Fruit fly (Drosophila melanogaster) whole organism, adult: ENCODE data around the gene CG34393.
"Not testable (repeated sequence)": the region's sequence is repeated elsewhere in the genome, so short reads cannot be mapped to it uniquely, and the experiment has no call there.

Source experiments
- CG11617 ChIP-seq: fragments of 200-800 bp; sonication (Bioruptor generic); optimal IDR thresholded peaks from 2 replicates; lab custom pipeline; 2017; ENCODE audit warnings: mild to moderate bottlenecking, missing biosample characterization, missing genetic modification reagents, missing genetic modification characterization
- CG12768 ChIP-seq: fragments of 200-800 bp; sonication (Bioruptor generic); optimal IDR thresholded peaks from 2 replicates; lab custom pipeline; 2017; ENCODE audit warnings: missing biosample characterization, missing genetic modification characterization, mild to moderate bottlenecking, moderate library complexity, missing genetic modification reagents
- CG14711 ChIP-seq: fragments of 200-800 bp; sonication (Bioruptor generic); optimal IDR thresholded peaks from 2 replicates; lab custom pipeline; 2018; ENCODE audit warnings: missing biosample characterization, mild to moderate bottlenecking, missing genetic modification characterization, moderate library complexity
- CG1620 ChIP-seq: fragments of 200-800 bp; sonication (Bioruptor generic); optimal IDR thresholded peaks from 2 replicates; lab custom pipeline; 2016; ENCODE audit warnings: missing biosample characterization, missing genetic modification characterization
- CG33017 ChIP-seq: fragments of 200-800 bp; sonication (Bioruptor generic); optimal IDR thresholded peaks from 2 replicates; lab custom pipeline; 2018; ENCODE audit warnings: missing biosample characterization, mild to moderate bottlenecking, missing genetic modification characterization, moderate library complexity
- CG5204 ChIP-seq: fragments of 200-800 bp; sonication (Bioruptor generic); optimal IDR thresholded peaks from 2 replicates; lab custom pipeline; 2016; ENCODE audit warnings: missing biosample characterization, missing genetic modification characterization
- CG7045 ChIP-seq: fragments of 200-800 bp; sonication (Bioruptor generic); optimal IDR thresholded peaks from 2 replicates; lab custom pipeline; 2017; ENCODE audit warnings: missing biosample characterization, mild to moderate bottlenecking, missing genetic modification characterization
- CG7101 ChIP-seq: fragments of 200-800 bp; sonication (Bioruptor generic); optimal IDR thresholded peaks from 2 replicates; lab custom pipeline; 2018; ENCODE audit warnings: missing biosample characterization, mild to moderate bottlenecking, missing genetic modification characterization, moderate library complexity
- Clk ChIP-seq: fragments of 200-800 bp; sonication (Bioruptor generic); optimal IDR thresholded peaks from 2 replicates; lab custom pipeline; 2017; ENCODE audit warnings: missing biosample characterization, missing genetic modification characterization
- Crg-1 ChIP-seq: fragments of 200-800 bp; sonication (Bioruptor generic); optimal IDR thresholded peaks from 2 replicates; lab custom pipeline; 2016; ENCODE audit warnings: missing biosample characterization, missing genetic modification characterization
- Hr96 ChIP-seq: fragments of 200-800 bp; sonication (Bioruptor generic); optimal IDR thresholded peaks from 2 replicates; lab custom pipeline; 2016; ENCODE audit warnings: missing biosample characterization, missing genetic modification characterization
- Mnt ChIP-seq: fragments of 200-800 bp; sonication (Bioruptor generic); optimal IDR thresholded peaks from 2 replicates; lab custom pipeline; 2016; ENCODE audit warnings: missing biosample characterization, mild to moderate bottlenecking, missing genetic modification characterization
- bab1 ChIP-seq: fragments of 200-800 bp; sonication (Bioruptor generic); optimal IDR thresholded peaks from 3 replicates; lab custom pipeline; 2019; ENCODE audit warnings: missing biosample characterization, mild to moderate bottlenecking, missing genetic modification characterization, moderate library complexity
- cic ChIP-seq: fragments of 200-800 bp; sonication (Bioruptor generic); optimal IDR thresholded peaks from 2 replicates; lab custom pipeline; 2017; ENCODE audit warnings: missing biosample characterization, mild to moderate bottlenecking, missing genetic modification characterization, moderate library complexity
- cnc ChIP-seq, 2 experiments: fragments of >200 bp; optimal IDR thresholded peaks; 2 replicates each; lab custom pipeline; 2017
- kay ChIP-seq: fragments of 200-800 bp; sonication (Bioruptor generic); peaks from one replicate; lab custom pipeline; 2016; ENCODE audit warnings: missing biosample characterization, missing genetic modification characterization, borderline replicate concordance
- ovo ChIP-seq: fragments of 200-800 bp; sonication (Bioruptor generic); optimal IDR thresholded peaks from 2 replicates; lab custom pipeline; 2016; ENCODE audit warnings: missing biosample characterization, missing genetic modification characterization
- pad ChIP-seq: fragments of 200-800 bp; sonication (Bioruptor generic); optimal IDR thresholded peaks from 3 replicates; lab custom pipeline; 2017; ENCODE audit warnings: missing biosample characterization, missing genetic modification characterization, mild to moderate bottlenecking, moderate library complexity, missing genetic modification reagents
- tj ChIP-seq: fragments of 200-800 bp; sonication (Bioruptor generic); optimal IDR thresholded peaks from 3 replicates; lab custom pipeline; 2017; ENCODE audit warnings: missing biosample characterization, mild to moderate bottlenecking, missing genetic modification characterization, moderate library complexity
- toe ChIP-seq: fragments of 200-800 bp; sonication (Bioruptor generic); optimal IDR thresholded peaks from 2 replicates; lab custom pipeline; 2016; ENCODE audit warnings: missing biosample characterization, missing genetic modification characterization

The CG34393 gene

DNA sequence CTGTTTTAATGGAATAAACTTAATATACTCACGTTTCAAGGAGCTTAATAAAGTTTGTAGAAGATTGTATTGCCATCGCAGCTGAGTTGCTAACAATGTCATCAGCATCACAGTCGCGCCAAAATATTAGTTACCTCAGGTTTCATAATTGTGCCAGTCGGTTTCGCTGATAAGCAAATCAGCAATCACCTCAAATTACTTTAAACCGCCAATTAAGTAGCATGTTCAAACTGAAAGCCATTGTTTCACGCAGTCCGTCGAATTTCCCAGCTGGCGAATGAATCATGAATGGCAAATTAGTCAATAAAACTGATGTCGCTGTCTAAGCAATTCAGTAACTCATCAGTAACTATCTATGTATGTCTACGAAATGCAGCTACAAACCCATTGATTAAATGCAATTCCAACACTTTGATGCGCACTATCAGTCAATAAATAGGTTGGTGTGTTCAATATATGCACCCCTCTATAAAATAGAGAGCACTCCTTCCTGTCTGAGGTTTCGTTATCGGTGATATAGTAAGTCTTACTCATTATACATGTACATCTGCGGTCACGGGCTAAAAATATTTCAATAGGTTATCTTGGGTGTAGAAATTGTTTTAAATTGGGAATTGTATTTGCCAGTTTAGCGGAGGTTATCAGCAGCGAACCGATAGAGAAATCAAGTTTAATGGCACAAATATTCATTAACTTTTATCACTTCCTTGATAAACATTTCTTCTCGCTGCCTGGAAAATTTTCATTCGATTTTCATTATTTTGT lies 35.9 kb downstream of the CG34393 start:
- TF ChIP-seq CG7045 (no peak), Crg-1 (GFP tag; lab: Kevin White, UChicago) (no peak), tj (peak; percentile 83), CG12768 (GFP tag; lab: Kevin White, UChicago) (no peak), Mnt (GFP tag; lab: Kevin White, UChicago) (no peak), CG1620 (GFP tag; lab: Kevin White, UChicago) (no peak), cnc (optimal IDR thresholded peaks at IDR 0.05; lab: Kevin White, UChicago) (no peak), CG5204 (GFP tag; lab: Kevin White, UChicago) (no peak), ovo (no peak), kay (GFP tag; lab: Kevin White, UChicago) (peak; percentile 56), CG14711 (tag; lab: Kevin White, UChicago) (no peak), cic (GFP tag; lab: Kevin White, UChicago) (peak; percentile 99), CG7101 (peak; percentile 32)

DNA sequence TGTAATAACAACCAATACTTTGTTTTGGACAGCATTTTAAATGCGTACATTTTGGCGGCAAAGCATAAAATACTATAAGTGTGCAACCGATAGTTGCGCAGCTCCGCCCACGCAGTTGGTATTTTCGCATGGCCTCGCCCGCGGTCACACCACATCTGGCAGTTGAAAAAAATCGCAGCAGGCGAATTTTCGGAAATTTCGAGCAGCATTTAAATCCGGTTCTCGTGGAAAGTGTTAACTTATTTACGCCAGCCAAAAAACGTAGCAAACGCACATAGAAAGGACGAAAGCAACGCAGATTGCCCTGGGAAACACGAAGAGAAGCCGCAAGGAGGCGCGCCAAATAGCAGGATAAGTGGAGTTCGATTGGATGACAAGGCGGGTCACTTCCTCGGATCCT lies 36.8 kb downstream of the CG34393 start, which contains the start of gene Hydr2:
Hydr2 (plus strand) TSS at position 156 of the 400 bp plus-strand sequence.
- not testable (repeated sequence) for TF ChIP-seq CG14711 (tag; lab: Kevin White, UChicago); CG33017 (tag; lab: Kevin White, UChicago); CG7101

DNA sequence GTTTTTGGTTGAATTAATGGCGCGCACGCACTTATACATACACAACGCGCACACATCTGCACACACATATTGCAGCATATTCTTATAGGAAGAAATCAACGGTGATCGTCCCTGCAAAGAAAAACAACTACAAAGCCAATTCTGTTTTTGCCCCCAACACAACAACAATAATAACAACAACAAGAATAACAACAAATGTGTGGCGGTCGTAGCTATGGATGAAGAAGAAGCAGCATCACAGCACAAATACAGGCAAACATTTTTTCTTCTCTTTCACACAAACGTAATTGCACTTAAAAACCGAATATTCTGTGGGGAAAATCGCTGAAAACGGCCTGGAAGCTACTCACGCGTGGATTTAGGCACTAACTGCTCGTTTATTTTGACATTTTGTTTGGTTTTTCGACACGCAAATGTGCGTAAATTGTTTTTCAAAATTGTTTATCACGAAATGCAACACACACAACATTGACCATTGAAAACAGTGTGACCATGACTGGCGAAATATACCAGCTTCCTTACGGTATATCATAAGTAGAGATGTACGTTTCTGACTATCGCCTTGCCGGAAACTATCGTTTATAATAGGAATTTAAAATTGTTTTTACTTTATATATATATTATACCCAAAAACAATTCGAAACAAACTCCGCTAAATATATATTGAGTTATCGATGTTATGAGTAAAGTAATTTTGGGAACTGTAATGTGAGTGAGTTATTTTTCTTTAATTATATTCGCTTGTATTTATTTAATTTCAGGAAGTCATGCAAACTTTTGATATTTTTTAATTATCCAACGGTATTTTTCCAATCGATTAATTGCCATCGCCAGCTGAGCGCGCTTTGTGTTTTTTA lies 40.9 kb downstream of the CG34393 start, which contains the start of the genes Mad and gkt:
Mad (minus strand) TSS at position 500 of the 857 bp plus-strand sequence.
gkt (plus strand) TSS at position 807 of the 857 bp plus-strand sequence.
- TF ChIP-seq pad (GFP tag; lab: Kevin White, UChicago) (peak; percentile 22), CG12768 (GFP tag; lab: Kevin White, UChicago) (no peak), Mnt (GFP tag; lab: Kevin White, UChicago) (no peak), kay (GFP tag; lab: Kevin White, UChicago) (no peak), bab1 (GFP tag; lab: Kevin White, UChicago) (peak; percentile 2), toe (no peak), Crg-1 (GFP tag; lab: Kevin White, UChicago) (no peak), cnc (optimal IDR thresholded peaks at IDR 0.05; lab: Kevin White, UChicago) (no peak), CG7045 (no peak), CG14711 (tag; lab: Kevin White, UChicago) (no peak), CG1620 (GFP tag; lab: Kevin White, UChicago) (no peak), cic (GFP tag; lab: Kevin White, UChicago) (no peak), CG11617 (GFP tag; lab: Kevin White, UChicago) (no peak), CG5204 (GFP tag; lab: Kevin White, UChicago) (no peak), tj (no peak), Clk (GFP tag; lab: Kevin White, UChicago) (no peak)

DNA sequence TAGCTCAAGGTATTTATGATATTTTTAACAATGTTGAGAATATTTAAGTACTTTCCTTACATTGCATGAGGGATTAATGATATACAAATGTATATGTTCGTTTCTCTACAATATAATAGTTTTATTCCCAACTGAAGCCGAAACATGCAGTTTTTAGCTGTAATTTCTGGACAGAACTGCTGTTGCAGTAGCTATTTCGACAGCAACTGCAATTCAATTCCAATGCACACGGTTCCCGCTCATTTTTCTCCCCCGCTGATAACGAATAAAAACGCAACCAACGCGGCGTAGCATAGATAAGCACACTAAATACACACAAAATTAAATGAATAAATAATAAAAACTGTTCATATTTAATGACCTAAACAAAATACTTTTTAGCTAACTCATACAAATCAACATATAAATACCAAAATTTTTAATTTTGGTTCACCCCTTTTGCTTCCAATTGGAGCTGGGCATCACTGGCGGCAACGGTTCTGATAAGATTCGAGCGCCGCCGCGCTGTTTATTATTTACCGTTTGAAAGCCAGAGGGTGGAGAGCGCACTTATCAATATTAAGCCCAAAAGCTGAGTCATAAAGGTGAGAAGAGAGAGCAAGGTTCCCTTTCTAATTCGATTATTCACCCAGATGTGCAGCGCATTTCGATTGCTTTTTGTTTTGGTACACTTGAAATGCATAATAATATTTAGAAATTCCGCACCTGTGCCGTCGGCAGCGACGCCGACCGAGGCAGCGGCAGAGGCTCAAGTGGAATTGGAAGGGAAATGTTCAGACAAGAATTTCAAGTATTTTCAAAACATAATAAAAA lies 41.8 kb downstream of the CG34393 start:
- TF ChIP-seq CG12768 (GFP tag; lab: Kevin White, UChicago): peak; percentile 21
- no peak for TF ChIP-seq CG33017 (tag; lab: Kevin White, UChicago)
- TF ChIP-seq tj: no peak
- TF ChIP-seq Mnt (GFP tag; lab: Kevin White, UChicago): peak; percentile 1
- peak; percentile 99 for TF ChIP-seq kay (GFP tag; lab: Kevin White, UChicago)
- TF ChIP-seq CG7101: peak; percentile 75
- TF ChIP-seq Hr96: peak; percentile 15
- no peak for TF ChIP-seq Crg-1 (GFP tag; lab: Kevin White, UChicago)
- TF ChIP-seq CG7045: peak; percentile 4
- peak; percentile 53 for TF ChIP-seq CG11617 (GFP tag; lab: Kevin White, UChicago)
- peak; percentile 64 for TF ChIP-seq cic (GFP tag; lab: Kevin White, UChicago)
- TF ChIP-seq Clk (GFP tag; lab: Kevin White, UChicago): no peak
- peak; percentile 4 for TF ChIP-seq CG1620 (GFP tag; lab: Kevin White, UChicago)
- peak; percentile 94 for TF ChIP-seq ovo
- TF ChIP-seq CG14711 (tag; lab: Kevin White, UChicago): no peak
- TF ChIP-seq CG5204 (GFP tag; lab: Kevin White, UChicago): peak; percentile 49
- peak; percentile 26 for TF ChIP-seq toe
- peak; percentile 30 for TF ChIP-seq pad (GFP tag; lab: Kevin White, UChicago)
- TF ChIP-seq bab1 (GFP tag; lab: Kevin White, UChicago): no peak
- no peak for TF ChIP-seq cnc (optimal IDR thresholded peaks at IDR 0.05; lab: Kevin White, UChicago)

DNA sequence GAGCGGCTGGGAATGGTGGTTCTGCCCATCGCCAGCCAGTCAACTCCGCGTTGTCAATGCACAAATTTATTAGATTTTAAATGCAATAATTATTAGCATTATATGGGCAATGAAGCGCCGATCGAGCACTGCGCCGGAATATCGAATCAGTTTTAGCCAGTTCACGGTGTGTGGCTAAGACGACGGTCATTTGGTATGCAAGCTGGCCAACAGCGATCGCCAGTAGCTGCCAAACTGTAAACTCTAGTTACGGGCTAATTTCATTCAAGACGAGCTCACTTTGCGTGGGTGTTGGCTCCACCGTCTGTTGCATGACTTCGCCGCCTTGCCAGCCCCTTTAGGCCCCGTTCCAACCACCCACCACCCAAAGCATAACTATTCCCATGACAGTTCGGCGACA lies 44.5 kb downstream of the CG34393 start:
- TF ChIP-seq cic (GFP tag; lab: Kevin White, UChicago): no peak
- no peak for TF ChIP-seq CG14711 (tag; lab: Kevin White, UChicago)
- no peak for TF ChIP-seq tj
- TF ChIP-seq Hr96: no peak
- no peak for TF ChIP-seq CG12768 (GFP tag; lab: Kevin White, UChicago)
- TF ChIP-seq CG11617 (GFP tag; lab: Kevin White, UChicago): no peak
- TF ChIP-seq CG7101: no peak
- no peak for TF ChIP-seq Crg-1 (GFP tag; lab: Kevin White, UChicago)
- no peak for TF ChIP-seq ovo
- TF ChIP-seq cnc (optimal IDR thresholded peaks at IDR 0.05; lab: Kevin White, UChicago): no peak
- no peak for TF ChIP-seq CG33017 (tag; lab: Kevin White, UChicago)
- no peak for TF ChIP-seq Clk (GFP tag; lab: Kevin White, UChicago)
- TF ChIP-seq kay (GFP tag; lab: Kevin White, UChicago): no peak
- TF ChIP-seq CG1620 (GFP tag; lab: Kevin White, UChicago): no peak
- TF ChIP-seq toe: no peak
